Worm (Caenorhabditis elegans) whole organism, early embryonic: ENCODE results near the gene T28C6.5.

Source experiments
- B0310.2 ChIP-seq: sonication (generic microtip); optimal IDR thresholded peaks from 2 replicates; lab custom pipeline; 2016; ENCODE audit warnings: mild to moderate bottlenecking, missing genetic modification characterization, missing compliant biosample characterization
- aly-1 ChIP-seq: sonication (generic microtip); optimal IDR thresholded peaks from 2 replicates; lab custom pipeline; 2016; ENCODE audit warnings: missing genetic modification characterization, missing compliant biosample characterization
- ama-1 ChIP-seq: fragments of 150-350 bp; optimal IDR thresholded peaks from 2 replicates; lab custom pipeline; 2014
- ceh-13 ChIP-seq: fragments of 200-800 bp; sonication (Bioruptor generic); optimal IDR thresholded peaks from 2 replicates; lab custom pipeline; 2018; ENCODE audit warnings: mild to moderate bottlenecking, missing genetic modification characterization, missing compliant biosample characterization
- flt-1 ChIP-seq: fragments of 200-800 bp; sonication (Bioruptor generic); IDR thresholded peaks from 2 replicates; pipeline ENCODE4 v1.3.6; 2022; ENCODE audit warnings: missing genetic modification characterization, missing compliant biosample characterization
- hmbx-1 ChIP-seq: sonication (generic microtip); optimal IDR thresholded peaks from 2 replicates; lab custom pipeline; 2016; ENCODE audit warnings: mild to moderate bottlenecking, missing genetic modification characterization, missing compliant biosample characterization
- tbx-11 ChIP-seq: fragments of 200-800 bp; sonication (Bioruptor generic); IDR thresholded peaks from 2 replicates; pipeline ENCODE4 v1.3.6; 2022; ENCODE audit warnings: missing genetic modification characterization, missing compliant biosample characterization
- tbx-37 ChIP-seq: fragments of 200-800 bp; sonication (Bioruptor generic); conservative IDR thresholded peaks from 2 replicates; pipeline ENCODE4 v1.3.6; 2022; ENCODE audit warnings: missing genetic modification reagents, missing genetic modification characterization, missing compliant biosample characterization

- TF ChIP-seq flt-1 (GFP tag; lab: Robert Waterston, UW) = no peak
- TF ChIP-seq ama-1 (lab: Kevin White, UChicago) = no peak
- no peak for TF ChIP-seq B0310.2 (tag; lab: Kevin White, UChicago)
- TF ChIP-seq hmbx-1 (tag; lab: Kevin White, UChicago) = no peak
- TF ChIP-seq tbx-11 (GFP tag; lab: Robert Waterston, UW) = no peak
- TF ChIP-seq aly-1 (tag; lab: Kevin White, UChicago) = no peak
- no peak for TF ChIP-seq tbx-37 (GFP tag; lab: Robert Waterston, UW)
- no peak for TF ChIP-seq ceh-13 (GFP tag; lab: Kevin White, UChicago)
Observed at ce11 chrIV:8827500-8827899, 6.3 kb downstream of the T28C6.5 start, which contains the start of gene T28C6.7.
